Worm (Caenorhabditis elegans) whole organism, early embryonic: Measurements from ENCODE around the gene end-3.

Experiments
- F13C5.2 ChIP-seq: sonication (generic microtip); optimal IDR thresholded peaks from 2 replicates; lab custom pipeline; 2017; ENCODE audit warnings: mild to moderate bottlenecking, missing genetic modification characterization, inconsistent platforms, missing compliant biosample characterization
- ama-1 ChIP-seq: fragments of 150-350 bp; optimal IDR thresholded peaks from 2 replicates; lab custom pipeline; 2014
- tbx-11 ChIP-seq: fragments of 200-800 bp; sonication (Bioruptor generic); IDR thresholded peaks from 2 replicates; pipeline ENCODE4 v1.3.6; 2022; ENCODE audit warnings: missing genetic modification characterization, missing compliant biosample characterization
- tbx-37 ChIP-seq: fragments of 200-800 bp; sonication (Bioruptor generic); conservative IDR thresholded peaks from 2 replicates; pipeline ENCODE4 v1.3.6; 2022; ENCODE audit warnings: missing genetic modification reagents, missing genetic modification characterization, missing compliant biosample characterization

DNA sequence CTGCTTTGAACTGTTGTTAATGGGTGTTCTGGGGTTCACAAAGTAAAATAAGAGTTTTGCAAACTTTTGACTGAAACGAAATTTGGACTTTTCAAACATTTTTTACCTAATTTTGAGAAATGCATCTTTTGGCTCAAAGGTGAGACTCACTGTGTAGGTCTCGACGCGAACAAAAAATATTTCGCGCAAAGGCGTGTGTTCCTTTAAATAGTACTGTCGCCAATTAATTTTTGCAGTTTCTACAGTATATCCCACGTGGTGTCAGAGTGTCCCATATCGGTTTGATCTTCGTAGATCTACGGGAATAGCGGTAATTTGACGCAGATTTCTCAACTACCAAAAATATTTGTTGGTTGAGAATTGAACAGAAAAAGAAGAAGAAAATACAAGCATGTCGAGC, 857 bp upstream of the end-3 start:
- no peak for TF ChIP-seq F13C5.2 (tag; lab: Kevin White, UChicago)
- no peak for TF ChIP-seq tbx-37 (GFP tag; lab: Robert Waterston, UW)
- no peak for TF ChIP-seq ama-1 (lab: Kevin White, UChicago)
- no peak for TF ChIP-seq tbx-11 (GFP tag; lab: Robert Waterston, UW)
